Worm (Caenorhabditis elegans) whole organism, early embryonic: ENCODE data around the gene cup-16.

Experiments
- F13C5.2 ChIP-seq: sonication (generic microtip); optimal IDR thresholded peaks from 2 replicates; lab custom pipeline; 2017; ENCODE audit warnings: mild to moderate bottlenecking, missing genetic modification characterization, inconsistent platforms, missing compliant biosample characterization
- ama-1 ChIP-seq: fragments of 150-350 bp; optimal IDR thresholded peaks from 2 replicates; lab custom pipeline; 2014
- ceh-36 ChIP-seq: sonication (generic microtip); optimal IDR thresholded peaks from 2 replicates; lab custom pipeline; 2016; ENCODE audit warnings: missing genetic modification characterization, inconsistent platforms, missing compliant biosample characterization
- hmbx-1 ChIP-seq: sonication (generic microtip); optimal IDR thresholded peaks from 2 replicates; lab custom pipeline; 2016; ENCODE audit warnings: mild to moderate bottlenecking, missing genetic modification characterization, missing compliant biosample characterization
- pes-1 ChIP-seq: fragments of 200-800 bp; sonication (Bioruptor generic); IDR thresholded peaks from 2 replicates; pipeline ENCODE4 v1.3.6; 2022; ENCODE audit warnings: missing genetic modification reagents, missing genetic modification characterization, missing compliant biosample characterization
- tra-4 ChIP-seq: sonication (generic microtip); optimal IDR thresholded peaks from 2 replicates; lab custom pipeline; 2017; ENCODE audit warnings: missing genetic modification characterization, missing compliant biosample characterization

- TF ChIP-seq ama-1 (lab: Kevin White, UChicago) (no peak), ceh-36 (tag; lab: Kevin White, UChicago) (no peak), hmbx-1 (no peak), F13C5.2 (tag; lab: Kevin White, UChicago) (no peak), tra-4 (tag; lab: Kevin White, UChicago) (no peak), pes-1 (GFP tag; lab: Robert Waterston, UW) (no peak)
Measured at ce11 chrII:8730281-8730680, 23.3 kb downstream of the cup-16 start.
